Worm (Caenorhabditis elegans): Measurements from ENCODE around the gene elp-1.

The elp-1 gene

DNA sequence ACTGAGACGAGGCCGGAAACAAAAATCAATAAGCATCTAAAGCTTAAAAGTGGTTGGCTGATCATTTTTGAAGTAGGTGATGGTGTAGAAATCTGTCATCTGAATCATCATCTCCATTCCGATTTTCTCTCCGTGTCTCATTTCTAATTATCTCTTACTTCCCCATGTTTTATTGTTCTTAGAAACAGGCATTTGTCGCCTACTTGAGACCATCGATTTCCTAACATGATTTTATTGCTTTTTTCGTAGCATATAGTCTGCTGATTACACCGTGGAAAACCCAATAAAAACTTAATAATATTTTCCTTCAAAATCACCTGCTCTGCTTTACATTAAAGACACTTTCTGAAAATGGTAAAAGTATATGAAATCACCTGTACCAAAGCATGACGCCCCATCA lies 5.3 kb upstream of the elp-1 start, which contains the start of gene F38A6.4:
Gene F38A6.4 (minus strand): TSS at position 101 of the 400 bp plus-strand sequence.
- TF ChIP-seq hmg-4 (GFP tag; optimal IDR thresholded peaks at IDR 0.05) (no peak), tbx-11 (GFP tag; IDR thresholded peaks at IDR 0.05) (no peak), sea-1 (GFP tag; conservative IDR thresholded peaks at IDR 0.05) (no peak), ets-7 (tag; optimal IDR thresholded peaks at IDR 0.05) (no peak)

ce11 chrV:20773647-20774046 lies 3.7 kb upstream of the elp-1 start, which contains the start of gene F38A6.5:
F38A6.5 (minus strand) TSS chrV:20773747.
- no peak for TF ChIP-seq scrt-1 (GFP tag; IDR thresholded peaks at IDR 0.05)
- no peak for TF ChIP-seq tra-4 (tag; optimal IDR thresholded peaks at IDR 0.05)
- TF ChIP-seq hmg-4 (GFP tag; optimal IDR thresholded peaks at IDR 0.05) = no peak
- no peak for TF ChIP-seq ceh-13 (GFP tag; optimal IDR thresholded peaks at IDR 0.05)
- no peak for TF ChIP-seq tbx-11 (GFP tag; IDR thresholded peaks at IDR 0.05)
- TF ChIP-seq F13C5.2 (tag; optimal IDR thresholded peaks at IDR 0.05) = no peak
- TF ChIP-seq aly-1 (tag; optimal IDR thresholded peaks at IDR 0.05) = no peak
- TF ChIP-seq ets-7 (tag; optimal IDR thresholded peaks at IDR 0.05) = no peak

ce11 chrV:20771702-20772101 lies 1.7 kb upstream of the elp-1 start:
- TF ChIP-seq aly-1 (tag; optimal IDR thresholded peaks at IDR 0.05) (no peak), F13C5.2 (tag; optimal IDR thresholded peaks at IDR 0.05) (no peak), ets-7 (tag; optimal IDR thresholded peaks at IDR 0.05) (no peak), hmbx-1 (tag; optimal IDR thresholded peaks at IDR 0.05) (no peak), ceh-13 (GFP tag; optimal IDR thresholded peaks at IDR 0.05) (no peak), flt-1 (GFP tag; IDR thresholded peaks at IDR 0.05) (no peak), hnd-1 (tag; optimal IDR thresholded peaks at IDR 0.05) (no peak)

DNA sequence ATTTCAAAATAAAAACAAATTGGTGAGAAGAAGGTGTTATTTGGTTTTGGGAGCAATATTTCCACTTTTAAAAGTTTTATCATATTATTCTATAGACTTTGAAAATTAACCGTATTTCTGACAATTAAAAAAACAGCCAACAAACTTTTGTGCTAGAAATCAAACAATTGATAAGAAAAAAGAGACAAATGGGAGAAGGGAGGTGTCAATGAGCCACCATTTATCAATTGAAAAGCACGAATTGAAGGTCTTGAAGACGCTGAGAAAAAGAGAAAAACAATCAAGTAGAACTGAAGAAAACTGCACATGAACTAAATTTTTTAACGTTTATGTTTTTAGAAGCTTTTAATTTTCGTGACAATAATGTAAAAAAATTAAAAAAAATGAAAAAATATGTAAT lies 885 bp upstream of the elp-1 start:
- no peak for TF ChIP-seq hmbx-1 (tag; optimal IDR thresholded peaks at IDR 0.05)
- no peak for TF ChIP-seq B0310.2 (tag; optimal IDR thresholded peaks at IDR 0.05)
- TF ChIP-seq pes-1 (GFP tag; IDR thresholded peaks at IDR 0.05) = no peak
- TF ChIP-seq hmg-4 (GFP tag; optimal IDR thresholded peaks at IDR 0.05) = no peak

DNA sequence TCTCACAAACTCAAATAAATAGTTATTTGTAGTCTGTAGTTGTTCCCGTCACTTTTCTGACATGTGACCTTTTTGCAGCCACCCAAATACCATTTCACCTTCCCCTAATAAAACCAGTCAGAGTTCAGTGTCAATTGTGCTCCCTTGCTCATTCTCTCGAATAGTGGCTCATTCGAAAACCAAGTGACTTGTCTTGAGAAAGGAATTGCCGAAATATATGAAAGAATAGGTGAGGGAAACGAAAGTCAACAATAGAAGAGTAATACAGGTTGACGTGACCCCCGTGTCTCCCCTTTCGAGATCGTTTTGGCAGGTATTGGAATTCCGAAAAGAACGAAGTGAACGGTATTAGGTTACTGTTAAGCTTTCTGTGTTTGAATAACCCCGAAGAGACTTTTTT lies 6.8 kb downstream of the elp-1 start:
- no peak for TF ChIP-seq tbx-11 (GFP tag; IDR thresholded peaks at IDR 0.05)
- no peak for TF ChIP-seq F13C5.2 (tag; optimal IDR thresholded peaks at IDR 0.05)

- TF ChIP-seq ama-1 (optimal IDR thresholded peaks at IDR 0.05) = no peak
- no peak for TF ChIP-seq tbx-37 (GFP tag; conservative IDR thresholded peaks at IDR 0.05)
- no peak for TF ChIP-seq F13C5.2 (tag; optimal IDR thresholded peaks at IDR 0.05)
- TF ChIP-seq ceh-13 (GFP tag; optimal IDR thresholded peaks at IDR 0.05) = no peak
- no peak for TF ChIP-seq sea-1 (GFP tag; conservative IDR thresholded peaks at IDR 0.05)
- no peak for TF ChIP-seq ets-7 (tag; optimal IDR thresholded peaks at IDR 0.05)
- TF ChIP-seq B0310.2 (tag; optimal IDR thresholded peaks at IDR 0.05) = no peak
- no peak for TF ChIP-seq hmg-4 (GFP tag; optimal IDR thresholded peaks at IDR 0.05)
- TF ChIP-seq tbx-11 (GFP tag; IDR thresholded peaks at IDR 0.05) = no peak
- no peak for TF ChIP-seq flt-1 (GFP tag; IDR thresholded peaks at IDR 0.05)
- TF ChIP-seq hmbx-1 (tag; optimal IDR thresholded peaks at IDR 0.05) = no peak
- no peak for TF ChIP-seq aly-1 (tag; optimal IDR thresholded peaks at IDR 0.05)
- no peak for TF ChIP-seq pes-1 (GFP tag; IDR thresholded peaks at IDR 0.05)
- no peak for TF ChIP-seq scrt-1 (GFP tag; IDR thresholded peaks at IDR 0.05)
- TF ChIP-seq tra-4 (tag; optimal IDR thresholded peaks at IDR 0.05) = no peak
- TF ChIP-seq ceh-36 (tag; optimal IDR thresholded peaks at IDR 0.05) = no peak
Measured at ce11 chrV:20761758-20762157, 8.2 kb downstream of the elp-1 start.

DNA sequence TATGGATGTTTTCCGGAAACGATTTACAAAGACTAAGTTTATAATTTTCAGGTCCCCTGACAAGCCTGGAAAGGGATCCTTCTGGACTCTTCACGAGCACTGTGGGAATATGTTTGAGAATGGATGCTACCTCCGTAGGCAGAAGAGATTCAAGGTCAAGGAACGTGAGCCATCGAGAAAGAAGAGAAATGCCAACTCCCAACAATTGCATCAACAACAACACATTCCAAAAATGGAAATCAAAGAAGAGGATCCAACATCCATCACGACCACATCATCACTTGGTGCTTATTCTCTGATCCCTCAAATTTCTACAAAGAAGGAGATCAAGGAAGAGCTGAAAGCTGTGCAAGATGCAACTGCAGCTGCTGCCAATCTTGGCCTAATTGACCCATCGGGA lies 11.9 kb downstream of the elp-1 start:
- TF ChIP-seq hmbx-1 (tag; optimal IDR thresholded peaks at IDR 0.05) (no peak), tra-4 (tag; optimal IDR thresholded peaks at IDR 0.05) (no peak), tbx-37 (GFP tag; conservative IDR thresholded peaks at IDR 0.05) (no peak), ceh-36 (tag; optimal IDR thresholded peaks at IDR 0.05) (no peak), flt-1 (GFP tag; IDR thresholded peaks at IDR 0.05) (no peak), ama-1 (optimal IDR thresholded peaks at IDR 0.05) (no peak), hnd-1 (tag; optimal IDR thresholded peaks at IDR 0.05) (no peak), aly-1 (tag; optimal IDR thresholded peaks at IDR 0.05) (no peak)

DNA sequence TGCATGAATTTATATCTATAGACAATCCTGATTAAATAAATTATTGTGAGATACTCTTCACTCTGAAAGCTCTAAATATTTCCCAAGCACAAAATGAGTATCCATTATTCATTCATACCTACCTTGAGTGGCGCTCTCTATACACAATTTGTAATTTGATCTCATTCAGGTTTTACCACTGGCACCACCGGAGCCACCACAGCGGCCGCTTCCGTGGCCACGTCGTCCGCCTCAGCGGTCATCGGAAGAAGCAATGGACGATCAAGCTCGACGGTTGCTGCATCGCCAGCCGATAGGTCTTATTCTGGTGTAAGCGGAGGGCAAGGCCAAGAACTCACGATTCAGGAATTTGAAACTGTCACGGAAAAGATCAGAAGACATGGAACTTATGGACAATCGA lies 12.7 kb downstream of the elp-1 start:
- TF ChIP-seq scrt-1 (GFP tag; IDR thresholded peaks at IDR 0.05) (no peak), ceh-13 (GFP tag; optimal IDR thresholded peaks at IDR 0.05) (no peak), aly-1 (tag; optimal IDR thresholded peaks at IDR 0.05) (no peak), hmbx-1 (tag; optimal IDR thresholded peaks at IDR 0.05) (no peak), ets-7 (tag; optimal IDR thresholded peaks at IDR 0.05) (no peak), tbx-11 (GFP tag; IDR thresholded peaks at IDR 0.05) (no peak), hmg-4 (GFP tag; optimal IDR thresholded peaks at IDR 0.05) (no peak), sea-1 (GFP tag; conservative IDR thresholded peaks at IDR 0.05) (no peak), tbx-37 (GFP tag; conservative IDR thresholded peaks at IDR 0.05) (no peak), ama-1 (optimal IDR thresholded peaks at IDR 0.05) (no peak), tra-4 (tag; optimal IDR thresholded peaks at IDR 0.05) (no peak), B0310.2 (tag; optimal IDR thresholded peaks at IDR 0.05) (no peak), hnd-1 (tag; optimal IDR thresholded peaks at IDR 0.05) (no peak), ceh-36 (tag; optimal IDR thresholded peaks at IDR 0.05) (no peak), F13C5.2 (tag; optimal IDR thresholded peaks at IDR 0.05) (no peak)

DNA sequence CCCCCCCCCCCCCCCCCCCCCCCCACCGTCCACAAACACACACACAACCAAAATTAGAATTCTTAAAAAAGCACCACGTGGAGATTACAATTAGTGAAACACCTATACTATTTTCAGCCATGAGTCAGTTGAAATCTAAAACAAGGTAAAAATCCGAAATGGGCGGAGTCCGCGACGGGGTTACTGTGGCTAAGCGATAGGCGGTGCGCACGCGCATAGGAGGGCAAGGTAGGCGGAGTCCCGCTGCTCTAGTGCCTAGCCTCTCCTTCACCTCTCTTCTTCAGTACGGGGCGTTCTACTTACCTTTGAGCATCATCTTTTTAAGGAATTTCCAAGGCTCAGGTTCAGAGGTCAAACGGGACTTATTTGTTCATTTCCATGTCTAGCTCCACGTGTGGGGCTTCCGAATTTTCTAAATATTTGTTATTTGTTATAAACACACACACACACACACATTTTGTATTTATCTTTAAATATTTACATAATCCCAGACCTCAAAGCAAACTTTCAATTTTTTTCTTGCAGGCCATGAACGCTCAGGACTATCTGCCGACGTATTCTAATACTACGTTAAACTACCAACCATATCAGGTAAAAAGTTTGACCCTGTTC lies 13.5 kb downstream of the elp-1 start:
- no peak for TF ChIP-seq B0310.2 (tag; optimal IDR thresholded peaks at IDR 0.05)

Measured in whole organism, early embryonic.